Worm (Caenorhabditis elegans) whole organism, late embryonic: Measurements from ENCODE around the gene F13H10.6.

Experiments used
- C08G9.2 ChIP-seq: sonication (generic microtip); optimal IDR thresholded peaks from 2 replicates; lab custom pipeline; 2016; ENCODE audit warnings: mild to moderate bottlenecking, missing genetic modification characterization, moderate library complexity, missing compliant biosample characterization
- K09A11.1 ChIP-seq: sonication (generic microtip); optimal IDR thresholded peaks from 2 replicates; lab custom pipeline; 2017; ENCODE audit warnings: antibody characterized with exemption, mild to moderate bottlenecking, missing genetic modification characterization, missing compliant biosample characterization; ENCODE audit not compliant: insufficient read depth
- T23F11.4 ChIP-seq: fragments of 200-800 bp; sonication (Bioruptor generic); optimal IDR thresholded peaks from 2 replicates; lab custom pipeline; 2018; ENCODE audit warnings: mild to moderate bottlenecking, missing genetic modification characterization, missing compliant biosample characterization
- ceh-2 ChIP-seq: sonication (generic microtip); optimal IDR thresholded peaks from 2 replicates; lab custom pipeline; 2016; ENCODE audit warnings: missing genotype, missing genetic modification characterization, missing compliant biosample characterization
- ceh-24 ChIP-seq: sonication (generic microtip); optimal IDR thresholded peaks from 2 replicates; lab custom pipeline; 2016; ENCODE audit warnings: mild to moderate bottlenecking, missing genetic modification characterization, missing compliant biosample characterization
- ceh-31 ChIP-seq: sonication (generic microtip); optimal IDR thresholded peaks from 2 replicates; lab custom pipeline; 2016; ENCODE audit warnings: missing genetic modification characterization, missing compliant biosample characterization
- ceh-34 ChIP-seq: sonication (generic microtip); optimal IDR thresholded peaks from 2 replicates; lab custom pipeline; 2016; ENCODE audit warnings: mild to moderate bottlenecking, missing genetic modification characterization, missing compliant biosample characterization
- ceh-48 ChIP-seq: sonication (generic microtip); optimal IDR thresholded peaks from 2 replicates; lab custom pipeline; 2016; ENCODE audit warnings: missing genetic modification characterization, inconsistent platforms, missing compliant biosample characterization
- ceh-9 ChIP-seq: sonication (generic microtip); optimal IDR thresholded peaks from 2 replicates; lab custom pipeline; 2016; ENCODE audit warnings: mild to moderate bottlenecking, missing genetic modification characterization, inconsistent platforms, missing compliant biosample characterization
- dve-1 ChIP-seq: sonication (generic microtip); optimal IDR thresholded peaks from 2 replicates; lab custom pipeline; 2017; ENCODE audit warnings: antibody characterized with exemption, mild to moderate bottlenecking, missing genetic modification characterization, missing compliant biosample characterization
- eyg-1 ChIP-seq: sonication (generic microtip); optimal IDR thresholded peaks from 2 replicates; lab custom pipeline; 2016; ENCODE audit warnings: missing genotype, missing genetic modification characterization, missing compliant biosample characterization
- fax-1 ChIP-seq: sonication (generic microtip); optimal IDR thresholded peaks from 2 replicates; lab custom pipeline; 2016; ENCODE audit warnings: missing genotype, missing genetic modification characterization, missing compliant biosample characterization
- fkh-6 ChIP-seq: sonication (generic microtip); optimal IDR thresholded peaks from 2 replicates; lab custom pipeline; 2016; ENCODE audit warnings: missing genetic modification characterization, missing compliant biosample characterization
- gmeb-2 ChIP-seq: sonication (generic microtip); optimal IDR thresholded peaks from 2 replicates; lab custom pipeline; 2016; ENCODE audit warnings: missing genetic modification characterization, inconsistent platforms, missing compliant biosample characterization
- lin-11 ChIP-seq: fragments of 200-800 bp; sonication (Bioruptor generic); optimal IDR thresholded peaks from 2 replicates; lab custom pipeline; 2018; ENCODE audit warnings: mild to moderate bottlenecking, missing genetic modification characterization, missing compliant biosample characterization
- mec-3 ChIP-seq: sonication (generic microtip); optimal IDR thresholded peaks from 2 replicates; lab custom pipeline; 2016; ENCODE audit warnings: borderline replicate concordance, missing genetic modification characterization, missing compliant biosample characterization
- nhr-11 ChIP-seq: fragments of 150-350 bp; optimal IDR thresholded peaks from 2 replicates; lab custom pipeline; 2014; ENCODE audit warnings: missing biosample characterization, missing genetic modification characterization
- nhr-232 ChIP-seq: sonication (generic microtip); optimal IDR thresholded peaks from 2 replicates; lab custom pipeline; 2016; ENCODE audit warnings: missing genetic modification characterization, missing compliant biosample characterization
- odd-2 ChIP-seq: sonication (generic microtip); optimal IDR thresholded peaks from 2 replicates; lab custom pipeline; 2017; ENCODE audit warnings: antibody characterized with exemption, mild to moderate bottlenecking, missing genetic modification characterization, missing compliant biosample characterization
- pat-9 ChIP-seq: fragments of 200-800 bp; sonication (Bioruptor generic); optimal IDR thresholded peaks from 2 replicates; lab custom pipeline; 2018; ENCODE audit warnings: mild to moderate bottlenecking, missing genetic modification characterization, moderate library complexity, missing compliant biosample characterization
- pha-4 ChIP-seq: fragments of 150-350 bp; optimal IDR thresholded peaks from 2 replicates; lab custom pipeline; 2018; ENCODE audit warnings: missing biosample characterization, missing genetic modification reagents, missing genetic modification characterization
- pros-1 ChIP-seq: fragments of 150-350 bp; optimal IDR thresholded peaks from 2 replicates; lab custom pipeline; 2014; ENCODE audit warnings: missing biosample characterization, missing genetic modification reagents, missing genetic modification characterization
- rnt-1 ChIP-seq: sonication (generic microtip); optimal IDR thresholded peaks from 2 replicates; lab custom pipeline; 2016; ENCODE audit warnings: missing genetic modification characterization, missing compliant biosample characterization
- sdc-2 ChIP-seq: sonication (generic microtip); optimal IDR thresholded peaks from 2 replicates; lab custom pipeline; 2016; ENCODE audit warnings: missing genotype, missing genetic modification characterization, missing compliant biosample characterization
- tbx-2 ChIP-seq: sonication (generic microtip); optimal IDR thresholded peaks from 2 replicates; lab custom pipeline; 2016; ENCODE audit warnings: missing genetic modification characterization, missing compliant biosample characterization
- tbx-7 ChIP-seq: sonication (generic microtip); optimal IDR thresholded peaks from 2 replicates; lab custom pipeline; 2016; ENCODE audit warnings: missing genotype, missing genetic modification characterization, missing compliant biosample characterization
- ttx-3 ChIP-seq: sonication (generic microtip); optimal IDR thresholded peaks from 2 replicates; lab custom pipeline; 2016; ENCODE audit warnings: missing genetic modification reagents, missing genetic modification characterization, missing compliant biosample characterization
- unc-42 ChIP-seq: sonication (generic microtip); optimal IDR thresholded peaks from 2 replicates; lab custom pipeline; 2016; ENCODE audit warnings: missing genotype, missing genetic modification characterization, missing compliant biosample characterization
- unc-86 ChIP-seq: sonication (generic microtip); optimal IDR thresholded peaks from 2 replicates; lab custom pipeline; 2016; ENCODE audit warnings: missing genetic modification characterization, missing compliant biosample characterization
- ztf-16 ChIP-seq: sonication (generic microtip); optimal IDR thresholded peaks from 2 replicates; lab custom pipeline; 2017; ENCODE audit warnings: missing genetic modification characterization, missing compliant biosample characterization

The F13H10.6 gene

DNA sequence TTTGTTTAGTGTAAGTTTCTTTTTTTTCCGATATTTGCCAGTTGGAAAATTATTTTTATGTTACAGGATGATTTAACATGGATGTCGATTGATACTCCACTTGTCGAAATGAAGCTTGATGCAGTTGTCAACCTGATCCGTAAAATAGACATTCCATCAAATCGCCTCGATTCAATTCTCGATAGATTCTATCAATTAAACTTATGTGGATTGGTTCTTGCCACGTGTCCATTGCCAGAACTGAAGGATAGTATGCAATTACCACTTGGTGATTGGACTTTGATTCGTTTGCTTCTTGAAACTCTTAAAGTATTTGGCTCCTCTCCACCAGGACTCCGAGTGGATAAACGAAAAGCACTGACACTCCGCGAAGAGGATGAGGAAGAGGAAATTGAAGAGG, 35.3 kb downstream of the F13H10.6 start:
- TF ChIP-seq mec-3 (tag; lab: Kevin White, UChicago) (no peak), lin-11 (tag; lab: Kevin White, UChicago) (no peak), ceh-31 (tag; lab: Kevin White, UChicago) (no peak), nhr-232 (tag; lab: Kevin White, UChicago) (no peak), ceh-24 (tag; lab: Kevin White, UChicago) (no peak), ztf-16 (tag; lab: Kevin White, UChicago) (no peak)

DNA sequence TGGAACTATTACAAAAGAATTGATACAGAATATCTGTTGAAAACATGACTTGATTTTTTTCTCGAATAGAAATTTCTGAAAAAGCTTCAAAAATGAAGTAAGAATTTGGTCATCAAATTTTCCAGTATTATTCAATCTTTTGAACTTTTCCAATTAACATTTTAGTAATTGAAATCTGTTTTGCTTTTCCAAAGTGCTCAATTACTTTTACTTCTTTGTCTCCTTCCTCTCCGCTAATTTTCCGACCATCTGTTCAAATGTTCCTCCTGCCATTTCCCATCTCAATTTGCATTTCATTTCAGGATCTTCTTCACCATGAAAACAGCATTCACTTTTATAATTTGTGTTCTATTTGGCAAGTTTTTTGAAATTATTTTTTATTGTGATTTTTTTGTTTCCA, 39.8 kb downstream of the F13H10.6 start, which contains the start of gene F36H1.11:
Gene F36H1.11, plus strand, starts transcription at position 301 of the 400 bp plus-strand sequence.
- TF ChIP-seq pha-4 (tag; lab: Kevin White, UChicago) (no peak), ceh-2 (tag; lab: Kevin White, UChicago) (no peak), eyg-1 (no peak), unc-42 (tag; lab: Kevin White, UChicago) (peak; percentile 44)

DNA sequence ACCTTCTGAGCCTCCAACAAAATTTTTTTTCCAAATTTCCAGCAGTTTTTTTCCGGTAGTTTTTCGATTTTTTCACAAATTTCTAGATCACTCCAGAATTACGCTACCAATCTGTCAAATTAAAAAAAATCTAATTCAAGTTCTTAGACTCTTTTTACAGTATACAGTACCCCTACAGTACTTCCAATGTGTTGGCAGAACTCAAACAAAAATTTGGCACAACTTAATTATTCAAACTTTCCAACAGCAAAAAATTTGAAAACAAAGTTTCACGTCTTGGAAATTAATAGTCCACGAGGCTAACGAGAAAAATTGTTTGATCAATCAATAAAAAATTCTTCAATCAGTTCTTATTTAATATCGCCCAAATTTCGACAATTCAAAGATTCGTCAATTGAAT, 40.7 kb downstream of the F13H10.6 start, which contains the start of gene F36H1.3:
Gene F36H1.3, plus strand, starts transcription at position 323 of the 400 bp plus-strand sequence.
- TF ChIP-seq ceh-9 (no peak), unc-42 (tag; lab: Kevin White, UChicago) (no peak), ceh-24 (tag; lab: Kevin White, UChicago) (no peak), fax-1 (tag; lab: Kevin White, UChicago) (no peak), ceh-2 (tag; lab: Kevin White, UChicago) (no peak), ttx-3 (tag; lab: Kevin White, UChicago) (no peak)

ce11 chrIV:11051963-11052362, 42.9 kb downstream of the F13H10.6 start:
- TF ChIP-seq ceh-2 (tag; lab: Kevin White, UChicago) (no peak), gmeb-2 (tag; lab: Kevin White, UChicago) (no peak), K09A11.1 (tag; lab: Kevin White, UChicago) (no peak), fax-1 (tag; lab: Kevin White, UChicago) (no peak), T23F11.4 (GFP tag; lab: Kevin White, UChicago) (no peak), tbx-2 (tag; lab: Kevin White, UChicago) (no peak), C08G9.2 (no peak), nhr-11 (tag; lab: Kevin White, UChicago) (no peak), nhr-232 (tag; lab: Kevin White, UChicago) (no peak), sdc-2 (tag; lab: Kevin White, UChicago) (no peak), unc-42 (tag; lab: Kevin White, UChicago) (no peak), tbx-7 (tag; lab: Kevin White, UChicago) (no peak), odd-2 (tag; lab: Kevin White, UChicago) (no peak), pat-9 (tag; lab: Kevin White, UChicago) (no peak), ceh-48 (no peak), ceh-34 (no peak)

DNA sequence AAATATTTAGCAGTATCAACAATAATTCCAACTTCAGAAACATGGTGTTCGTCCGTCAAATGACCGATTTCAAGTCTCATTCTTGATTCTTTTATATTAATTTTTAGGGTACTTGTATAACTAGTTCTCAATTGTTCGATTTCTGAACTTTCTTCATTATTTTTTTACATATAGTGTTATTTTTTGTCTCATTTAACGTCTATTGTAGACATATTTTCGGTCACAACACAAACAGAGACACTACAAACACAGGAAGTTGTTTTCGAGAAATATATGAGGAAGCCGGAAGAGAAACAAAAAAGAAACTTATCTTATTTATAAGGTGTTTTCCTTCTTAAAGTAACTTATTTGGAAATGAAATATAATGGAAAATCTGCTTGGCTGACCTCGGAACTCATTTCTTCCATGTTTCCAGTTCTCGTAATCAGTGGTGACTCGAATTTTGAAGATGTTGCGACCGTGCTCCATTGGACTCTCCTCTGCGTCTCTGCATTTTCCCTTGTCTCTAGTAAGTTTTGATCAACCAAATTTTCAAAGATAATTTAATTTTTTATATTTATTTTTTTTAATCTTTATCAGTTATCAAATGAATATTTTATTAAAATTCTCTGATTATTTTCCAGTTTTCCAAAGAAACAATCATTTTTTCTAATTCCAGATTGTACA, 44.7 kb downstream of the F13H10.6 start, which contains the start of the genes F36H1.12 and lin-3:
Gene F36H1.12, minus strand, starts transcription at position 51 of the 666 bp plus-strand sequence.
Gene lin-3, plus strand, starts transcription at position 657 of the 666 bp plus-strand sequence.
- TF ChIP-seq sdc-2 (tag; lab: Kevin White, UChicago) (no peak), dve-1 (tag; lab: Kevin White, UChicago) (no peak), unc-86 (tag; lab: Kevin White, UChicago) (no peak), pros-1 (no peak), fkh-6 (tag; lab: Kevin White, UChicago) (no peak), rnt-1 (tag; lab: Kevin White, UChicago) (no peak), ztf-16 (tag; lab: Kevin White, UChicago) (no peak), odd-2 (tag; lab: Kevin White, UChicago) (no peak)
